Worm (Caenorhabditis elegans): ENCODE data around the gene H01G02.3.
"Not testable (repeated sequence)": the region's sequence is repeated elsewhere in the genome, so short reads cannot be mapped to it uniquely, and the experiment has no call there.

H01G02.3 gene

DNA sequence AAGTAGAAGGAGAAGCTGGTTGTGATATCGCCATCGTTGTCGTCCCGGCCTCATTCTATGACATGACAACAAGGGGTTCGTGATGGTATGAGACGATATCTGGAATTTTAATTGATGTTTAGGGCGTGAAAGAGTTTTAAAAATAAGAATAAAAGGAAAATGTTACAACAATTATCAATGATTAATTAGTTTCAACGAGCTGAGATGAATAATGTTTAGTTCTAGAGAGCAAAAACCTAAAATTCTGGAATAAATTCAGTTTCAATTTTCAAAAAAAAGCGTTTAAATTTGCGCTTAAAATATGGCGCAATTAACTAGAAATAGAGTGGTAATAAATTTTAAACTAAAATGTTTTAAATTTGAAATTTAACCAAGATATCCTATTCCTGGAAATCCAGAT, at the start of gene H01G02.3:
Gene H01G02.3, minus strand, starts transcription at position 101 of the 400 bp plus-strand sequence.
- TF ChIP-seq unc-39 (tag; optimal IDR thresholded peaks at IDR 0.05) (no peak), drap-1 (GFP tag; optimal IDR thresholded peaks at IDR 0.05) (no peak), nhr-76 (tag; optimal IDR thresholded peaks at IDR 0.05) (no peak), elt-3 (tag; optimal IDR thresholded peaks at IDR 0.05) (no peak)

DNA sequence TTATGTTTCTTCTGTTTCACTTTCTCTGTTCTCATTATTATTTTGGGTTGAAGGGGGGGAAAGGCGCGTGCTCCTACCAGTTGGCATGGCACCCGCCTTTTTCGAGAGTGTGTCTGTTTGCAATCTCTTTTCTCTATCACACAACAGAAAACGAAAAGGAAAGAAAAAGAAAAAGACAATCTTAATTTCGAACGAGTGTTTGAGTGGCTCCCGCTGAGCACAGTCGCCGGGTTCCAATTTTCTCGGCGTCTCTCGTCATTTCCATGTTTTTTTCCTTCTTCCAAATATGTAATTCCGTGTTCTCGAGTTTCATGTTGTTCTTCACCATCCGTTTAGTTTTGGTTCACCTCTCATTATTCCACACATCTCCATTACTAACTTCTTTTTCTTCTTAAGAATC, 49.7 kb upstream of the H01G02.3 start, which contains the start of gene F38H4.3:
Gene F38H4.3, plus strand, starts transcription at position 301 of the 400 bp plus-strand sequence.
- no peak for TF ChIP-seq ztf-11 (tag; optimal IDR thresholded peaks at IDR 0.05)
- no peak for TF ChIP-seq nhr-12 (tag; optimal IDR thresholded peaks at IDR 0.05)
- no peak for TF ChIP-seq snpc-4 (tag; optimal IDR thresholded peaks at IDR 0.05)
- no peak for TF ChIP-seq nhr-237 (tag; optimal IDR thresholded peaks at IDR 0.05)
- no peak for TF ChIP-seq unc-39 (tag; optimal IDR thresholded peaks at IDR 0.05)
- no peak for TF ChIP-seq unc-120 (tag; optimal IDR thresholded peaks at IDR 0.05; ENCODE audit: poor library complexity, severe bottlenecking)

DNA sequence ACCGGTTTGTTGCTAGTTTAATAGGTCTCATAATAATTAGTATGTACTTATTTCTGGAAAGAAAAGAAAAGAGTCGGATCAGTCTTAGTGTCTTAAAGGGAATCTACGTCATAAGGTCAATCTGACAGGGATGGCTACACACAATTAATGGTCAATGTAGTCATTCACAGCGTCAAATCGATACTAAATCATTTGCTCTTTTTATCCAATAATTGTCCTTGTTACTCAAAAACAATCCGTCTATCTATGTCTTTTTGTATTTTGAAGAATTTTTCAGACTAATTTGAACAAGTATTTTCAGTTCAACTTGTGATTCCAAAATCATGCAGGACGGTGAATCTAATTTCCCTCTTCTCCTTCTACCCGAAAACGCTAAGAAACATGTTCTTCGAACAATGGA, 46.3 kb upstream of the H01G02.3 start, which contains the start of gene fbxb-3:
Gene fbxb-3, plus strand, starts transcription at position 301 of the 400 bp plus-strand sequence.
- TF ChIP-seq mab-5 (tag; optimal IDR thresholded peaks at IDR 0.05): no peak
- TF ChIP-seq lsy-2 (tag; optimal IDR thresholded peaks at IDR 0.05): no peak
- TF ChIP-seq ztf-11 (tag; optimal IDR thresholded peaks at IDR 0.05): no peak
- TF ChIP-seq hlh-1 (tag; optimal IDR thresholded peaks at IDR 0.05): no peak
- no peak for TF ChIP-seq nhr-237 (tag; optimal IDR thresholded peaks at IDR 0.05)

DNA sequence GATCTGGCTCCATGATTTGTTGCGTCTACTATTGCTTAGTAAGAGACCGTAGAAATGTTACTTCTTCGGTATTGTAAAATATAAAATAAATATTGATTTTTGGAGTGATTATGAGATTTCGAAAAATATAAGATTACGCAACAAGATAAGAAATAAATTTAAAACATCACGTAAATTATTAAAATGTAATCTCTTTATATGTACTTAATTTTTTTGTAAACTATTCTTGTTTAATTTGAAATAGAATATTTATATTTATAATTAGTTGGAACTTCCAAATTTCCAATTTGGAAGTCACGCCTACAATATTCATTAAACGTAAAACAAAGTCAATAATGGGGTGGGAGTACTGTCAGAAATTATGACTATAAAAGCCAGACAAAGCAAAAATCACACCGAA, 41.1 kb upstream of the H01G02.3 start, which contains the start of gene M117.4:
Gene M117.4, minus strand, starts transcription at position 101 of the 400 bp plus-strand sequence.
- peak; percentile 51 for TF ChIP-seq zip-8 (tag; optimal IDR thresholded peaks at IDR 0.05)
- TF ChIP-seq lin-32 (GFP tag; optimal IDR thresholded peaks at IDR 0.05): no peak

DNA sequence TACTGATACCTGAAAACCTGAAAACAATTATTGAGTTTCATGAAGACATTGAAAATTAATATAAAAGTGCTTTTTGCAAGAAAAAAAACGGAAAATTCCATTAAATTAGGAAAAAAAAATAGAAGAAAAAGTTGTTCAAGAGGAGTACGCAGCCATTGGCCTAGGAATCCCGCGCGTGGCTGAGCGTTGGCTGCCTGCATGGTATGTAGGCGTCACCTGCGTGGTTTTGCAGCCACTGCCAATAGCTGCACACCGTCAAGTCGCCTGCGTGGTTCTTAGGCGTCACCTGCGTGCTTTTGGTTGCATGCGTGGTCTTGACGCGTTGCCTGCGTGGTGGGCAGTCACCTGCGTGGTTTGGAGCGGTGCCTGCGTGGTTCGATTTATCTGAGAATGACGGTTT, 35.6 kb upstream of the H01G02.3 start, which contains the start of gene M117.6:
Gene M117.6, minus strand, starts transcription at position 101 of the 400 bp plus-strand sequence.
- not testable (repeated sequence) for TF ChIP-seq unc-39, ztf-11, nhr-76 (tag; optimal IDR thresholded peaks at IDR 0.05)

DNA sequence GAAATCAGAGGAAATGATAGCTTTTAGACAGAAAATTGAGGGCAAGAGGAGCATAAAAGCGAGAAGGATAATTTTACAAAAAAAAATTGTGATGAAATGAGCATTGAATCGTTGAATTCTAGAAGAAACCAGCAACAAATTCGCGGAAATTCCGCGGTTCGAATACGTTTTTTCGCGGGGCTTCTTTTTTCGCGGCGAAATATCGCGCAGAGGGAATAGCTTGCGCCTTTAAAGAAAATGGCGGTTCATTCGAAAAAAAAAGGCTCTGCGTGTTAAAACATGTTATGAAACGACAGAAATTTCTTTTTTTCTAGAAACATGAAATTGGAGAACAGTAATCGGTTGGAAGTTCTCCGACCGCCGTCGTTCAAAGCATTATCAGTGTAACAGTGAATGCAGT, 30.1 kb upstream of the H01G02.3 start:
- TF ChIP-seq mep-1 (tag; optimal IDR thresholded peaks at IDR 0.05) (peak; percentile 78), drap-1 (GFP tag; optimal IDR thresholded peaks at IDR 0.05) (no peak), bed-3 (GFP tag; optimal IDR thresholded peaks at IDR 0.05) (no peak), mls-2 (tag; optimal IDR thresholded peaks at IDR 0.05) (no peak), cnd-1 (tag; optimal IDR thresholded peaks at IDR 0.05) (no peak), sptf-1 (tag; optimal IDR thresholded peaks at IDR 0.05) (no peak), lsy-2 (tag; optimal IDR thresholded peaks at IDR 0.05) (peak; percentile 39), nhr-237 (tag; optimal IDR thresholded peaks at IDR 0.05) (peak; percentile 18), lin-13 (tag; optimal IDR thresholded peaks at IDR 0.05) (peak; percentile 46), nhr-76 (tag; optimal IDR thresholded peaks at IDR 0.05) (no peak), snpc-4 (tag; optimal IDR thresholded peaks at IDR 0.05) (no peak), unc-120 (tag; optimal IDR thresholded peaks at IDR 0.05; ENCODE audit: poor library complexity, severe bottlenecking) (no peak), sem-2 (GFP tag; optimal IDR thresholded peaks at IDR 0.05) (no peak), ces-1 (GFP tag; optimal IDR thresholded peaks at IDR 0.05) (no peak), elt-3 (tag; optimal IDR thresholded peaks at IDR 0.05) (no peak), hlh-1 (tag; optimal IDR thresholded peaks at IDR 0.05) (no peak), unc-39 (tag; optimal IDR thresholded peaks at IDR 0.05) (no peak), zip-8 (tag; optimal IDR thresholded peaks at IDR 0.05) (no peak), flh-1 (GFP tag; optimal IDR thresholded peaks at IDR 0.05) (no peak), ceh-43 (GFP tag; optimal IDR thresholded peaks at IDR 0.05) (no peak)

DNA sequence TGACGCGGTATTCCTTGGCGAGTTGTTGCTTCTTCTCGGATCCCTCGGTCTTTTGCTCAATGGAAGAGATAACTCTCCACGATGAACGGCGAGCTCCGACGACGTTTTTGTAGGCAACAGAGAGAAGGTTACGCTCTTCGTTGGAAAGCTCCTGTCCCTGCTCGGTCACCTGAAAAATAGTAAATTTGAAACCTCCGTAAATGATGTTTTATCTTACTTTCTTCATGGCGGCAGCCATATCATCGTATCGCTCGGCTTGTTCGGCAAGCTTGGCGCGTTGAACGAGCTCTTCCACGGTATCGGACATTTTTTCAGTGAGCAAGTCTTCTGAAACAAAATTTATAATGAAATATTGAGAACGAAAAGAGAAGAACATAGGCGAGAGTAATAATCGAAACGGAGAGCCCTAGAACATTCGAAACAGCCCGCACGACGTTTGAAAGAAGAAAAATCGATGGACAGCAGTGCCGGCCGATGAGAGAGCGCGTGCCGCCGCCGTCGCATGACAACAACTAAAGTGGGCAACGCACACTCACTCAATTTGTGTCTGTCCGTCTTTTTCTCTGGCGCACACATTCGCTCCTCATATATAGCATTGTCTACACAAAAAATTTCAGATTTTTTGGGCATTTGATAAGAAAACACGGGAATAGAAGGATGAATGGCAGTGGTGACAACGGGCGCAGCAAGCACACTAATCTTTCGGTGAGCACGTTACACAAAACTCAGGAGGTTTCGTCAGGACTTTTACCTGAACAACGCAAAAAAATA, 29.4 kb upstream of the H01G02.3 start, which contains the start of the genes par-5 and M117.3:
Gene par-5, minus strand, starts transcription at position 334 of the 771 bp plus-strand sequence.
Gene M117.3, plus strand, starts transcription at position 616 of the 771 bp plus-strand sequence.
- TF ChIP-seq ham-2 (GFP tag; optimal IDR thresholded peaks at IDR 0.05) (no peak), zip-8 (tag; optimal IDR thresholded peaks at IDR 0.05) (no peak), pha-4 (tag; optimal IDR thresholded peaks at IDR 0.05) (no peak), cnd-1 (tag; optimal IDR thresholded peaks at IDR 0.05) (peak; percentile 49), M03D4.4 (tag; optimal IDR thresholded peaks at IDR 0.05) (no peak), nhr-12 (tag; optimal IDR thresholded peaks at IDR 0.05) (no peak), unc-62 (GFP tag; optimal IDR thresholded peaks at IDR 0.05) (peak; percentile 9), lin-13 (tag; optimal IDR thresholded peaks at IDR 0.05) (no peak), mls-2 (tag; optimal IDR thresholded peaks at IDR 0.05) (peak; percentile 75), nhr-237 (tag; optimal IDR thresholded peaks at IDR 0.05) (no peak), sptf-1 (tag; optimal IDR thresholded peaks at IDR 0.05) (peak; percentile 29), nhr-28 (tag; optimal IDR thresholded peaks at IDR 0.05) (no peak), drap-1 (GFP tag; optimal IDR thresholded peaks at IDR 0.05) (no peak), ztf-11 (tag; optimal IDR thresholded peaks at IDR 0.05) (no peak), ces-1 (GFP tag; optimal IDR thresholded peaks at IDR 0.05) (peak; percentile 81), ceh-39 (tag; optimal IDR thresholded peaks at IDR 0.05) (no peak), elt-3 (tag; optimal IDR thresholded peaks at IDR 0.05) (no peak), sem-2 (GFP tag; optimal IDR thresholded peaks at IDR 0.05) (no peak), ceh-43 (GFP tag; optimal IDR thresholded peaks at IDR 0.05) (no peak), unc-120 (tag; optimal IDR thresholded peaks at IDR 0.05; ENCODE audit: poor library complexity, severe bottlenecking) (peak; percentile 73), lsy-2 (tag; optimal IDR thresholded peaks at IDR 0.05) (peak; percentile 28)
